Fruit fly (Drosophila melanogaster): ENCODE data around the gene chrb.

chrb gene

DNA sequence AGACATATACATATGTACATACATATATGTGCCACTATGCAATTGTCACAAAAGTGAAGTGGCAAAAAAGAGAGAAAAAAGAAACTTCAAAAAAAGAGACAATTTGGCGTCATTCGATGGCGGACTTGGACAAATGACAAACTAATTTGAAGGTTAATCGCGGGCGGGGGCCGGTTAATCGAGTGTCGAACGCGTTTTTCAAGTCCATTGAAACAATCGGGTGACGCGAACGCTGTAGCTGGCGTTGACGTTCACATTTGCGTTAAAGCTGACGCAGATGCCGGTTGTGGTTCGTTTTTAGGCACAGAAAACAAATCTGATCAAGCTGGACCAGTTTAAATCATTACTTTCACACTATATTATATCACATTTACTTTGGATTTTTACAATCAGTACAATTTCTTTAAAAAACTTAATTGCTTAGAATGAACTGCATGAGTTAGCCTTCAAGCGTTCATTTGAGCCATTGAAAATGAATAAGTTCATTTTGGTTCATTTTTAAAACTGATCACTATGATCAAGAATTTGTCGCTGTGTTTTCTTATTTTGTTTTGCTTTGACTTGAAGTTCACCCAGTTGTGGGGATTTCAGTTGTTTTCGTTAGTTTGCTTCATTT lies 46.5 kb downstream of the chrb start:
- no peak for TF ChIP-seq ttk (optimal IDR thresholded peaks at IDR 0.05)
- no peak for TF ChIP-seq Myc (optimal IDR thresholded peaks at IDR 0.05)
- TF ChIP-seq insv (optimal IDR thresholded peaks at IDR 0.05), result no peak
- no peak for TF ChIP-seq psq (optimal IDR thresholded peaks at IDR 0.05)

DNA sequence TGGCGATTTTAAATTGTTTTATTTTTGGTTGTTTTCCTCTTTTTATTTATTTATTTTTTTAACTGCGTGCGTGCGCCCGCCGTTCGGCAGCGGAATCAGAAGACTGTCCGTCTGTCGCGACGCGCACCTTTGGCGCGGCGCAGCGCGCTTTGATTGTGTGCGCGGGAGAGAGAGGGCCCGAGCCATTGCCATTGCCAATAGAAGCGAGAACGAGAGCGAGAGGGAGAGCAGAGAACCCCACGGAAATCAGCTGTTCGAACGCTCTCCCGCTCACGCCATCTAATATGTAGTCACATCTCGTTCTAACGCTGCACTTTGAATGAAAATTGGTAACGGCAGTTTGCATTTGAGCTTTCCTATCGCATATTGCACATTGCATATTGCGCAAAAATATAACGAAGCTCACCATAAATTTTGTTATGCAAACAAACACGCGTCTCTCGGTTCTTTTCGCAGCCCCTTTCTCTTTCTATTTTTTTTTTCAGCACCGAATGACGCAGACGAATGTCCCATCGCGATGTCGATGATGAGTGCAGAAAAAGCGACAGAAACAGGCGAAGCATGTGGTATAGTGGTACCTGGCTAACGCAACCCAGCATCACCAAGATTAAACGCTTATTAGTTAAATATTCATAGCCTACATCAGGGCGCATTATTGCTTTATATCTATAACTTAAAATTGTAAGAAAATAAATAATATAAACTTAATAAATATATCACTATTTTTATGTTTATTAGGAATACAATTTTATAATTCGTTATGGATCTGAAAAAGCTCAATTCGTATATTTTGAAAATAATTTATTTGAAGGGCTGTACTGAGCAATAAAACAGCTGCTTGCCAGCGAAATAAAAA lies 47.3 kb downstream of the chrb start:
- TF ChIP-seq insv (optimal IDR thresholded peaks at IDR 0.05) (no peak), Myc (optimal IDR thresholded peaks at IDR 0.05) (no peak), Sin3A (optimal IDR thresholded peaks at IDR 0.05) (no peak), ttk (optimal IDR thresholded peaks at IDR 0.05) (no peak), h (optimal IDR thresholded peaks at IDR 0.05) (no peak), psq (optimal IDR thresholded peaks at IDR 0.05) (no peak)

DNA sequence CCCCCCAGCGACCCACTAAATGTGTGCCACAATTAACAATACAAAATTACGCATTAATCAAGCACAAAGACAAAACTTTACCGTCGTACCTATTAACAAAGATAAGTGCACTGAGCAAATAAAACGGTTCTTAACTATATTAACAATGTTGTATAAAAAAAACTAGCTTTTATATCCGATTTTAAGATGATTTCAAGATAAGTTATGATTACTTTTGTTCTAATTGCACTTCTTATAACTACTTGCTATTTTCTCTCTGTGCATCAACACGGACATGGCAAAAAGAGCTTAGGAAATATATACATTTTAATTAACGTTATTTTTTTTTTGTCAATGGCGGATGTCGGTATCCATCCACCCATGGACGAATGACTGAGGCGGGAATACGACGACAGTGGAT lies 48.8 kb downstream of the chrb start:
- TF ChIP-seq ttk (optimal IDR thresholded peaks at IDR 0.05), result no peak

DNA sequence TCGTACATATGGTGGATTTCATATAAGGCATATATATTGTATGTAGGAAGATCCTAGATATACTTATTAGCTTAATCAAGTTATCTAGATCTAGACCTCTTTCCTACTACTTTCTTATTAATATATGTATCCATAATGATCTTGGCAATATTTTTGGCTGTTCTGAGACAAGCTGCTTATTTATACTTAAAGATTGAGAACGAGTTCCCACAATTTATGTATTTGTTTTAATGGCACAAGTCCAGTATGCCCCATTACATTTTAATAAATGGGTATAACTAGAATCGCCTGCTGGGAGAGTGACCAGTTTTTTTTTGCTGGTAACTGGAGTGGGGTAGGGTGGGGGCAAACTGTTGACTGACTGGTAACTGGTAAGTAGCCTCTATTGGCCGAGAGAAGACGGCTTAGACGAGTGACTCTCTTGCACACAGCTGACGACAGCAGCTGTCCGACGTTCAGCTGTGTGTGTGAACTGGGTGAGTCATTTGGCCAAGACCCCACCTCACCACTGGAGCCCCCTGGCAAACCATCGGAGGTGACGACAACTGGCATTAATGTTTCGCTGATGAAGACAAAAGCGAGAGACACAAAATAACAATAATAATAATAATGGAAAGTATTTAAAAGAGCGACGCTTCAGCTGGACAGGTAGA lies 49.5 kb downstream of the chrb start:
- TF ChIP-seq insv (optimal IDR thresholded peaks at IDR 0.05), result no peak
- no peak for TF ChIP-seq Sin3A (optimal IDR thresholded peaks at IDR 0.05)
- TF ChIP-seq ttk (optimal IDR thresholded peaks at IDR 0.05), result no peak

DNA sequence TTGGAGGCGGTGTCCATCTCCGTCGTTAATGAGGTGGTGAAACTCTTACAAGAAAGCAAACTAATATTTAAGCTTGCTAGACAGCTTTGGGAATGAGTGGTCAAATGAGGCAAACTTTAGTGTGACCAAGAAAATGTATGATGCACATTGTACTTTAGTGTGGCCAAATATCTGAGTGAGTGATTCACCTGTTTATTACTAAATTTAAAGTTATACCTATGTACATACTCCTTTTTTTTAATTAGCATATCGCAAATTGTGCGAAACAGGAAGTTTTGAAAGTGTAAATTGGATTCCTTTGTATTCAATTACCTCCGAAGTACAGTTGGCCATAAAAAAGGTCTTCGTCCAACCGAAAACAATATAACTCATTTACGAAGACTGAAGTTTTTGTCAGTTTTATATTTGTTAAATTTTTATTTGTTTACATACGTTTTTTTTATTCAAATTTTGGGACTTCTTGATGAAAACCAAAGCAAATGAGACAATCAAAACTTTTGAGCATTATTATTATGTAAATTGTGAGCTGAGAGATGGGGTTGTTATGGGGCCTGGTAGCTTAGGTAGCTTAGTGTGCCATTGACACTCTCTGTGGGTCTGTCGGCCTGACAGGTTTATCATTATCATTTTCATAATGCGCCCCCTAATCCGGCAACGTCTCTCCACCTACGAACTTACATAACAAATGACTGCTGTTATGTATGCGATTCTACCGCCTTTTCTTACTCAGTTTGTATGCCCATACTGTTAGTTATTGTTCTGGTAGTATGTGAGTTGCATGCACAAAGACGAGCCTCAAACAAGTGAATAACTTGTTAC lies 52.4 kb downstream of the chrb start:
- TF ChIP-seq Sin3A (optimal IDR thresholded peaks at IDR 0.05) (no peak), ttk (optimal IDR thresholded peaks at IDR 0.05) (no peak), psq (optimal IDR thresholded peaks at IDR 0.05) (no peak), Myc (optimal IDR thresholded peaks at IDR 0.05) (no peak), h (optimal IDR thresholded peaks at IDR 0.05) (no peak), insv (optimal IDR thresholded peaks at IDR 0.05) (no peak)

DNA sequence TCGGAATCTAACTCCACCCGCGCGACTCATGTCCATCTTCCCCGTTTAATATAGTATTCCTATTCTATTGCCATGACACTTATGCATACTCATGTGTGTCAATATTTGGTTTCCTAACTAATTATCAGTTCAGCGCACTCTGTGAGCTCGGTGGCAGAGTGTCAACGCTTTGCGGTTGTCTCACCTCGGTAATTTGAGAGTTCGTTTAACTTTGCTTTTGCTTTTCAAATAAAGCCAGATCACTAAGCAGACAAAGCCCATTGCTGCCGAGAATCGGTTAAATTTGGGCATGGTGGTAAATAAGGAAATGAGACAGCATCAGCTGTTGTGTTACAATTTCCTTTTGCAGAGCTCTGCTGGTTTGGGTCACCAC lies 53.0 kb downstream of the chrb start:
- TF ChIP-seq Sin3A (optimal IDR thresholded peaks at IDR 0.05), result no peak

DNA sequence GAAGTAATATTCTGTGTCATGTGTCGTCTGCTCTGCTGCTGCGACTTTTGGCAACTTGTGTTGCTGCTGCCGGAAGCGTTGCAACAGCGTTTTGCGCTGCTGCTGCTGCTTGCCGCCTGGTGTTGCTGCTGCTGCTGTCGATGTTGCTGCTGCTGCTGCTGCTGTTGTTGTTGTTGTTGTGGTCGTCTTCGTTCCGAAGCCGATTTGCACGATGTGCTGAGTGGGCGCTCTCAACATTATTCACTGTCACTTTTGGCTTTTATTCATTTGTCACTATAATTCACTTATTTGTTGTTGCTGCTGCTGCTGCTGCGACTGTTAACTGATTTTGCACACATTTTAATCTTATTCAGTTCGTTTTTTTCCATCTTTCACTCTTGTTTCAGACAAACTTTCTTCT lies 55.1 kb downstream of the chrb start:
- TF ChIP-seq insv (optimal IDR thresholded peaks at IDR 0.05) (no peak), Sin3A (optimal IDR thresholded peaks at IDR 0.05) (no peak)

DNA sequence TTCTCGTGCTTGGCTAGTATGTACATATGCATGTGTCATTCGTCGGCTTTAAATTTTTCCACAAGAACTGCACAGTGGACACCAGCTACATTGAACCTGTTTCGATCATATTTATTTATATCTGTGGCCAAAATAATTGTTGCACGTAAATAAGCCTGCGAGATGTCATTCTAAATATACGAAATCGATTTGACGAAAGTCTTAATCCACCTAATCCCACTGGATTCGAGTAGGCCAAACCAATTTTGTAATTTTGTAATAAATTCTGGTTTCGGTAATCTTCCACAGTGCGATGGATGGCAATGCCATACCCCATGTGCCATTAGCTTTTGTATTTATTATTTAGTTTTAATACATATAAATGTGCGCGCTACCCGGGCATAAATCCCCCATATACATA lies 55.6 kb downstream of the chrb start:
- TF ChIP-seq insv (optimal IDR thresholded peaks at IDR 0.05) (no peak), Sin3A (optimal IDR thresholded peaks at IDR 0.05) (no peak), Myc (optimal IDR thresholded peaks at IDR 0.05) (no peak), ttk (optimal IDR thresholded peaks at IDR 0.05) (no peak), h (optimal IDR thresholded peaks at IDR 0.05) (no peak), psq (optimal IDR thresholded peaks at IDR 0.05) (no peak)

DNA sequence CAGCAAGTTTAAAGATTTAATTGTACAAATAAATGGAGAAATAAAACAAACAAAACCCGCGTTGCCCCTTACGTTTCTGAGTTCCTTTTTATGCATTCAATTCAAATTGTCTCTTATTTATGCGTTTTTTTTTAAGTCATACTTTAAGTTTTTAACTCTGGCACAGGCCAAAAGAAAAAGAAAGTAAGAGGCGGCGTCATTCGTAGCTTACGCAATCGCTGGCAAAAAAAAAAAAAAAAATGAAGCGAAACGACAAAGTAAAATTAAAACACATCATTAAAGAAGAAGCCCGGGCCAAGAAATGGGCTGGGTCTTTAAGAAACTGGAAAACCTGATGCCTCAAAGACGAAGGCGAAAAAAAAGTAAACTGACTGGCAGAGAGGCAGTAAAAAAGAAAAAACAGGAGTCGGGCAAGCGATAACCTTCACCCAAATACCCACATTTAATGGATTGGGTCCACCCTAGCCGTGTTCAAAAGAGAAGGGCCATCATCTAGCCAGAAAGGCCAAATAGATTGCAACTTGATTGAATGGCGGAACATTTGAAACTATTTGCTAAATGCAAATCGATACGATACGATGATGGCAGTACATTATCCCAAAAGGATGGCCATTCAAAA lies 56.4 kb downstream of the chrb start:
- no peak for TF ChIP-seq h (optimal IDR thresholded peaks at IDR 0.05)
- no peak for TF ChIP-seq ttk (optimal IDR thresholded peaks at IDR 0.05)
- TF ChIP-seq insv (optimal IDR thresholded peaks at IDR 0.05), result no peak
- TF ChIP-seq psq (optimal IDR thresholded peaks at IDR 0.05), result no peak
- no peak for TF ChIP-seq Sin3A (optimal IDR thresholded peaks at IDR 0.05)
- no peak for TF ChIP-seq Myc (optimal IDR thresholded peaks at IDR 0.05)

DNA sequence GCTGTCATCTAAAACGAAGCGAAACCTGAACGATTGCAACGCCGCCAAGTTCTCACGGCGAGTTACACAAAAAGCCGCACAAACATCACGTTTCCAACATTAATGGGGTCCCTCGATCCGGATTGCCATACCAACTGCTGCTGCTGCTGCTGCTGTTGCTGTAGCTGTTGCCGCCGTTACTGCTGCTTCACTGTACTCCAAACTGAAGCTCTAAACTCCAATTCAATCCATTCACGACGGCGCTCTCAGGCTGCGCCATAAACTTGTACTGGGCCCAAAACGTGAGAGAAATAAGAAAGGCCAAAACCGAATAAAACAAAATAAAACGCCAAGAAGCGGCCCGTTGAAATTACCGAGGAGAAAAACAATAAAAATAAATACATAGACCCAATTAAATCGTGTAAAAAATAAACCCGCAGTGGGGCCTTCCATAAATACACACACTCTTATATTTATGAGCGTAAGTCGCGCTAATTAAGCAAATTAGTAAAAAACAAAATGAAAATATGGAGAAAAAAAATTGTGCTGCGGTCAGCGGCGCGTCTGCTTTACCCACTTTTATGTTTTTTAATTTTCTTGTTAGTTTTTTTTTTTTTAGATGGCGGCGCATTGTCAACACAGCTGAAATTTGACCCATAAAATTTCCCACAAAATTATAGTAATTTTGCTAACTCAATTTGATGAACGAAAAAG lies 60.1 kb downstream of the chrb start:
- TF ChIP-seq Sin3A (optimal IDR thresholded peaks at IDR 0.05) (no peak), ttk (optimal IDR thresholded peaks at IDR 0.05) (no peak), Myc (optimal IDR thresholded peaks at IDR 0.05) (no peak), insv (optimal IDR thresholded peaks at IDR 0.05) (no peak), psq (optimal IDR thresholded peaks at IDR 0.05) (no peak), h (optimal IDR thresholded peaks at IDR 0.05) (no peak)

DNA sequence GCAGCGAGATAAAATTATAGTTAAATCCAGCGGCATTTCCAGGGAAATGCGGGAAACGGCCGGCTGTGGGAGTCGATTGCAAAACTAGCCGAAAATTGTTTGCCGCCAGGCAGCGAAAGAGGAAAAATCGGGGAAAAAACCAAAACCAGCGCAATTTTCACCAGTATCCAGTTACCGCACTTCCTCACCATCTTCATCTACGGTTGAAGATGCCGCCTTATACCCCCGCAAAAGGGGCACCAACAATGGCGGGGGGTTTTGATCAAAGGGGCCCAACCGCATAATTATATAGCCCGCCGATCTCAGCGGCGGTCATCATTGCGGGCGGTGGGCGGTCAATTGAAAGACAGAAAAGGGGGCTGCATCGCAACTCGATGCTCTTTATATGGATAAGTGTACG lies 60.7 kb downstream of the chrb start:
- TF ChIP-seq Myc (optimal IDR thresholded peaks at IDR 0.05), result no peak

Data from Kc167 (cell line).